Fruit fly (Drosophila melanogaster) whole organism, wandering third instar larva: Measurements from ENCODE around the gene tal-1A.

Experiments
- Abd-B ChIP-seq: fragments of >200 bp; optimal IDR thresholded peaks from 2 replicates; lab custom pipeline; 2017; ENCODE audit warnings: missing biosample characterization, missing genetic modification characterization
- CG32264 ChIP-seq: fragments of 200-800 bp; sonication (Bioruptor generic); optimal IDR thresholded peaks from 2 replicates; lab custom pipeline; 2016; ENCODE audit warnings: missing biosample characterization, missing genetic modification characterization
- CrebA ChIP-seq: fragments of 200-800 bp; sonication (Bioruptor generic); optimal IDR thresholded peaks from 2 replicates; lab custom pipeline; 2016; ENCODE audit warnings: missing biosample characterization, mild to moderate bottlenecking, missing genetic modification characterization, borderline replicate concordance
- Dfd ChIP-seq: fragments of >200 bp; optimal IDR thresholded peaks from 2 replicates; lab custom pipeline; 2017; ENCODE audit warnings: missing biosample characterization, missing genetic modification characterization
- Dif ChIP-seq: fragments of 200-275, 200-300 bp; sonication (Bioruptor generic); optimal IDR thresholded peaks from 2 replicates; lab custom pipeline; 2018; ENCODE audit warnings: missing biosample characterization, missing genetic modification characterization; ENCODE audit not compliant: partially characterized antibody
- GATAd ChIP-seq: sonication (Bioruptor generic); optimal IDR thresholded peaks from 2 replicates; lab custom pipeline; 2016; ENCODE audit warnings: missing biosample characterization, missing genetic modification characterization
- Hnf4 ChIP-seq: fragments of 200-800 bp; sonication (Bioruptor generic); optimal IDR thresholded peaks from 2 replicates; lab custom pipeline; 2016; ENCODE audit warnings: missing biosample characterization, mild to moderate bottlenecking, missing genetic modification characterization
- Hr78 ChIP-seq: fragments of >200 bp; optimal IDR thresholded peaks from 2 replicates; lab custom pipeline; 2017; ENCODE audit warnings: missing biosample characterization, missing genetic modification characterization
- Hr83 ChIP-seq: fragments of 200-300 bp; sonication (Bioruptor generic); optimal IDR thresholded peaks from 2 replicates; lab custom pipeline; 2016; ENCODE audit warnings: missing biosample characterization, mild to moderate bottlenecking, missing genetic modification characterization, moderate library complexity; ENCODE audit not compliant: poor library complexity, severe bottlenecking
- Mio ChIP-seq: sonication (Bioruptor generic); optimal IDR thresholded peaks from 2 replicates; lab custom pipeline; 2016; ENCODE audit warnings: missing biosample characterization, missing genetic modification characterization
- Myc ChIP-seq: fragments of >200 bp; optimal IDR thresholded peaks from 2 replicates; lab custom pipeline; 2017
- OdsH ChIP-seq: fragments of 200-800 bp; sonication (Bioruptor generic); optimal IDR thresholded peaks from 2 replicates; lab custom pipeline; 2016; ENCODE audit warnings: missing biosample characterization, mild to moderate bottlenecking, missing genetic modification characterization
- Rel ChIP-seq, 2 experiments: fragments of 200-800 bp; sonication (Bioruptor generic) in 1 of 2; optimal IDR thresholded peaks; 2 replicates in 1 of 2; 3 replicates in 1 of 2; lab custom pipeline; 2016 to 2019; ENCODE audit warnings: mild to moderate bottlenecking in 2 of 2, missing biosample characterization in 2 of 2, missing genetic modification characterization in 2 of 2, moderate library complexity in 1 of 2
- Vsx2 ChIP-seq: fragments of 200-300, 225-300 bp; sonication (Bioruptor generic); optimal IDR thresholded peaks from 2 replicates; lab custom pipeline; 2018; ENCODE audit warnings: missing biosample characterization, missing genetic modification characterization; ENCODE audit not compliant: partially characterized antibody
- br ChIP-seq: fragments of 200-800 bp; sonication (Bioruptor generic); optimal IDR thresholded peaks from 2 replicates; lab custom pipeline; 2016; ENCODE audit warnings: missing biosample characterization, missing genetic modification characterization
- dmrt93B ChIP-seq: fragments of 200-800 bp; sonication (Bioruptor generic); optimal IDR thresholded peaks from 2 replicates; lab custom pipeline; 2018; ENCODE audit warnings: missing biosample characterization, mild to moderate bottlenecking, missing genetic modification characterization
- dsf ChIP-seq: sonication (Bioruptor generic); optimal IDR thresholded peaks from 2 replicates; lab custom pipeline; 2016; ENCODE audit warnings: missing biosample characterization, missing genetic modification characterization, borderline replicate concordance
- ey ChIP-seq: fragments of 200-800 bp; sonication (Bioruptor generic); optimal IDR thresholded peaks from 2 replicates; lab custom pipeline; 2016; ENCODE audit warnings: missing biosample characterization, missing genetic modification characterization
- foxo ChIP-seq, 2 experiments: fragments of 200-800 bp; sonication (Bioruptor generic); optimal IDR thresholded peaks; 2 replicates in 1 of 2; 3 replicates in 1 of 2; lab custom pipeline; 2016 to 2017; ENCODE audit warnings: missing biosample characterization in 2 of 2, missing genetic modification characterization in 2 of 2
- h ChIP-seq: fragments of 200-800 bp; sonication (Bioruptor generic); optimal IDR thresholded peaks from 3 replicates; lab custom pipeline; 2016; ENCODE audit warnings: missing biosample characterization, mild to moderate bottlenecking, missing genetic modification characterization
- lola ChIP-seq: fragments of >200 bp; optimal IDR thresholded peaks from 2 replicates; lab custom pipeline; 2017; ENCODE audit warnings: missing biosample characterization, missing genetic modification characterization
- psq ChIP-seq: fragments of 200-800 bp; sonication (Bioruptor generic); optimal IDR thresholded peaks from 3 replicates; lab custom pipeline; 2017; ENCODE audit warnings: missing biosample characterization, mild to moderate bottlenecking, missing genetic modification characterization, moderate library complexity
- rgr ChIP-seq: fragments of 200-800 bp; sonication (Bioruptor generic); optimal IDR thresholded peaks from 3 replicates; lab custom pipeline; 2016; ENCODE audit warnings: missing biosample characterization, mild to moderate bottlenecking, missing genetic modification characterization
- sage ChIP-seq: fragments of 200-800 bp; sonication (Bioruptor generic); optimal IDR thresholded peaks from 2 replicates; lab custom pipeline; 2016; ENCODE audit warnings: missing biosample characterization, mild to moderate bottlenecking, missing genetic modification characterization
- sv ChIP-seq: fragments of 200-800 bp; sonication (Bioruptor generic); optimal IDR thresholded peaks from 3 replicates; lab custom pipeline; 2016; ENCODE audit warnings: missing biosample characterization, missing genetic modification characterization
- usp ChIP-seq: fragments of >200 bp; optimal IDR thresholded peaks from 2 replicates; lab custom pipeline; 2017; ENCODE audit warnings: missing biosample characterization, missing genetic modification characterization
- woc ChIP-seq: sonication (Bioruptor generic); optimal IDR thresholded peaks from 2 replicates; lab custom pipeline; 2016; ENCODE audit warnings: missing biosample characterization, mild to moderate bottlenecking, missing genetic modification characterization

tal-1A gene

dm6 chr3R:13815566-13816374 is 2.9 kb downstream of the tal-1A start:
- TF ChIP-seq psq (GFP tag; lab: Kevin White, UChicago) (no peak), Hnf4 (GFP tag; lab: Kevin White, UChicago) (no peak), Vsx2 (GFP tag; lab: Kevin White, UChicago) (no peak), OdsH (GFP tag; lab: Kevin White, UChicago) (no peak), Dfd (GFP tag; lab: Kevin White, UChicago) (no peak), dsf (no peak), br (GFP tag; lab: Kevin White, UChicago) (no peak), Mio (GFP tag; lab: Kevin White, UChicago) (no peak), Rel (GFP tag; optimal IDR thresholded peaks at IDR 0.05; lab: Kevin White, UChicago) (no peak), Rel (tag; optimal IDR thresholded peaks at IDR 0.05; lab: Kevin White, UChicago) (no peak), CG32264 (no peak), Hr78 (GFP tag; lab: Kevin White, UChicago) (no peak), rgr (GFP tag; lab: Kevin White, UChicago) (no peak), foxo (GFP tag; optimal IDR thresholded peaks at IDR 0.05; lab: Kevin White, UChicago) (no peak)

dm6 chr3R:13816375-13816711 is 3.4 kb downstream of the tal-1A start:
- no peak for TF ChIP-seq Rel (GFP tag; optimal IDR thresholded peaks at IDR 0.05; lab: Kevin White, UChicago)
- peak; percentile 20 for TF ChIP-seq Rel (tag; optimal IDR thresholded peaks at IDR 0.05; lab: Kevin White, UChicago)
- no peak for TF ChIP-seq usp (GFP tag; lab: Kevin White, UChicago)
- TF ChIP-seq lola: no peak
- no peak for TF ChIP-seq ey (GFP tag; lab: Kevin White, UChicago)
- no peak for TF ChIP-seq Hr78 (GFP tag; lab: Kevin White, UChicago)
- TF ChIP-seq Abd-B (GFP tag; lab: Kevin White, UChicago): no peak
- TF ChIP-seq, all 38 proteins: peak for 1

dm6 chr3R:13817480-13818305 is 4.8 kb downstream of the tal-1A start:
- TF ChIP-seq Vsx2 (GFP tag; lab: Kevin White, UChicago) (no peak), dsf (no peak), sv (GFP tag; lab: Kevin White, UChicago) (peak; percentile 40)
- TF ChIP-seq, all 38 proteins: peak for 1

DNA sequence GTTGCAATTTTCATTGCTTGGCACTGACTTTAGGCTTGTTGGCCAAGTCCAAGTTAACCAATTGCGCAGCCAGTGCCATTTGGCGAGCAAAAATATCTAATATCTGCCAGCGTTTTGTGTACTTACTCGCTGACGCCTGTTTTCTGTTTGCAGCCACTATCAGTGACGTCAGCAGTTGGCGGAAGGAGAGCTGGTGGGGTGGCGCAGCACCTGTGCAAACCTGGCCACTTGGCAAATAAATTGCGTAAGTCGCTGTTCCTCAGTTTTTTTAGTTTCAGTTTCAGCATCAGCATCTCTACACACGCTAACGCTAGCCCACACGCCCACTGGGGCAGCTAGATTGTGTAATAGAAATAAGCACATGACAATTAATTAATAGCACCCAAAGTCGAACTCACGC is 6.1 kb downstream of the tal-1A start:
- TF ChIP-seq Hr83 (GFP tag; lab: Kevin White, UChicago) (peak; percentile 16), Dif (GFP tag; lab: Kevin White, UChicago) (no peak), sage (GFP tag; lab: Kevin White, UChicago) (no peak)

DNA sequence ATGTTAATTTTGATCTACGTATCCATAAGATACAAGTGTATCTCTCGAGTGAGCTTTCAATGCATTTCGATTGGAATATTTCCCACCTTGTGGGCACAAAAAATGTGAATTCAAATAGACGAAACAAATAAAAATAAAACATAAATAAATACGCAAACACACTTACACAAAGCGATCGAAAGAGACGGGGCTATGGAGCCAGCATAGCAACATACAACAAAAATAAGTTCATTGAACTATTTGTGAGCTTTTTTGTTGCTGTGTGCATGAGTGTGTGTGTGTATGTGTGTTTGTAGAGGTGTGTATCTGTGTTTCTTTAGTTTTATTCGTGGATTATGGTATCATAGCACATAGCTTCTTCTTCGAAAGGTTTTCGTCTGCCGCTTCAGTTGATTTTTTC is 7.6 kb downstream of the tal-1A start:
- TF ChIP-seq Dfd (GFP tag; lab: Kevin White, UChicago) (peak; percentile 67), br (GFP tag; lab: Kevin White, UChicago) (no peak), Myc (lab: Kevin White, UChicago) (no peak)

DNA sequence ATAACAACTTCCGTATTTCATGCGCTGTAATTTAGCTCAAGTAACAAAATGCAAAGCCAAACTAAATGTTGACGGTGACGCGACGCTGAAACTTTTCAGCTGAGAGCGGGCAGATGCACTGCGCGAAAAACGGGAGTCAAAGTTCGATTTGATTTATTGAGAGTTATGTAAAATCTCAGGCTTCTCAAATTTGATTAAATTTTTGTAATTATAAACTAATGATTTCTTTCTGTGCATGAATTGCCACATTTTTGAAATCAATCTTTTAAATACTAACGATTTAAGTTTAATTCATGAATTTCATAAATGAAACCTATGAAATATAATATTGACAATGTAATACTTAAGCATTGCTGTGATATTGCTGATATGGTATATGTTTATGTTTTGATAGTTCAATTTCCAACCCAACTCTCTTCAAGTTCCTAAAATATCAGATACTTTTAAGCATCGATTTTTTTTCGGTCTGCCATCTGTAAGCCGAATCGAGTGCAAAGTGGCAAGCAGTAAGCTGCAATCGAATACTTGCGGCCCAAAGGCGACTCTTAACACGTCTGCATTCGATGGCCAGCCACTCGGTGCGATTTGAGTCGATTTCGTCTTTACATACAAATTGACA is 9.8 kb downstream of the tal-1A start:
- TF ChIP-seq Dfd (GFP tag; lab: Kevin White, UChicago) (no peak), h (no peak), Dif (GFP tag; lab: Kevin White, UChicago) (no peak), woc (GFP tag; lab: Kevin White, UChicago) (no peak), CrebA (GFP tag; lab: Kevin White, UChicago) (no peak), CG32264 (no peak), Hr83 (GFP tag; lab: Kevin White, UChicago) (no peak), GATAd (no peak), dmrt93B (no peak), rgr (GFP tag; lab: Kevin White, UChicago) (no peak)
